Fruit fly (Drosophila melanogaster) whole organism, prepupa: Measurements from ENCODE around the gene par-6.

ENCODE experiments used
- Blimp-1 ChIP-seq: fragments of 200-800 bp; sonication (Bioruptor generic); optimal IDR thresholded peaks from 3 replicates; lab custom pipeline; 2017; ENCODE audit warnings: missing biosample characterization, missing genetic modification characterization, mild to moderate bottlenecking, moderate library complexity, missing genetic modification reagents
- CG10631 ChIP-seq: fragments of 200-800 bp; sonication (Bioruptor generic); optimal IDR thresholded peaks from 2 replicates; lab custom pipeline; 2016; ENCODE audit warnings: missing biosample characterization, missing genetic modification characterization
- CG10669 ChIP-seq: fragments of 200-800 bp; sonication (Bioruptor generic); optimal IDR thresholded peaks from 3 replicates; lab custom pipeline; 2018; ENCODE audit warnings: missing biosample characterization, mild to moderate bottlenecking, missing genetic modification characterization, moderate library complexity
- CG11294 ChIP-seq: fragments of 200-800 bp; sonication (Bioruptor generic); IDR thresholded peaks from 2 replicates; pipeline ENCODE4 v1.3.6; 2022; ENCODE audit warnings: missing biosample characterization, missing genetic modification characterization
- CG11902 ChIP-seq: fragments of 200-800 bp; sonication (Bioruptor generic); optimal IDR thresholded peaks from 3 replicates; lab custom pipeline; 2016; ENCODE audit warnings: missing biosample characterization, missing genetic modification characterization
- CG15336 ChIP-seq: fragments of 200-800 bp; sonication (Bioruptor generic); IDR thresholded peaks from 2 replicates; pipeline ENCODE4 v1.3.6; 2022; ENCODE audit warnings: missing biosample characterization, missing genetic modification characterization
- CG1621 ChIP-seq: fragments of 200-800 bp; sonication (Bioruptor generic); optimal IDR thresholded peaks from 3 replicates; lab custom pipeline; 2018; ENCODE audit warnings: missing biosample characterization, mild to moderate bottlenecking, missing genetic modification characterization
- CG16779 ChIP-seq: fragments of 200-800 bp; sonication (Bioruptor generic); optimal IDR thresholded peaks from 3 replicates; lab custom pipeline; 2017; ENCODE audit warnings: missing biosample characterization, mild to moderate bottlenecking, missing genetic modification characterization
- CG3032 ChIP-seq: fragments of 200-800 bp; optimal IDR thresholded peaks from 2 replicates; lab custom pipeline; 2019; ENCODE audit warnings: missing biosample characterization, mild to moderate bottlenecking, missing genetic modification characterization, moderate library complexity
- CG31627 ChIP-seq: fragments of 200-800 bp; sonication (Bioruptor generic); optimal IDR thresholded peaks from 3 replicates; lab custom pipeline; 2016; ENCODE audit warnings: missing biosample characterization, missing genetic modification characterization
- CG32006 ChIP-seq: fragments of 200-800 bp; sonication (Bioruptor generic); optimal IDR thresholded peaks from 3 replicates; lab custom pipeline; 2017; ENCODE audit warnings: missing biosample characterization, mild to moderate bottlenecking, missing genetic modification characterization
- CG3919 ChIP-seq: fragments of 200-800 bp; sonication (Bioruptor generic); optimal IDR thresholded peaks from 3 replicates; lab custom pipeline; 2016; ENCODE audit warnings: missing biosample characterization, missing genetic modification characterization
- CG6276 ChIP-seq: fragments of 200-800 bp; sonication (Bioruptor generic); optimal IDR thresholded peaks from 2 replicates; lab custom pipeline; 2017; ENCODE audit warnings: missing biosample characterization, mild to moderate bottlenecking, missing genetic modification characterization
- CG6808 ChIP-seq: fragments of 200-800 bp; sonication (Bioruptor generic); optimal IDR thresholded peaks from 3 replicates; lab custom pipeline; 2017; ENCODE audit warnings: missing biosample characterization, missing genetic modification characterization, mild to moderate bottlenecking, moderate library complexity, missing genetic modification reagents
- CG6854 ChIP-seq: fragments of 200-800 bp; sonication (Bioruptor generic); optimal IDR thresholded peaks from 2 replicates; lab custom pipeline; 2017; ENCODE audit warnings: missing biosample characterization, mild to moderate bottlenecking, missing genetic modification characterization
- CG8319 ChIP-seq: fragments of 200-800 bp; sonication (Bioruptor generic); optimal IDR thresholded peaks from 3 replicates; lab custom pipeline; 2016; ENCODE audit warnings: missing biosample characterization, missing genetic modification characterization
- CG9139 ChIP-seq: fragments of 200-800 bp; sonication (Bioruptor generic); optimal IDR thresholded peaks from 3 replicates; lab custom pipeline; 2017; ENCODE audit warnings: missing biosample characterization, mild to moderate bottlenecking, missing genetic modification characterization
- Eip78C ChIP-seq: fragments of 200-800 bp; sonication (Bioruptor generic); peaks from one replicate; lab custom pipeline; 2016; ENCODE audit warnings: missing biosample characterization, missing genetic modification characterization
- Ets21C ChIP-seq: fragments of 200-800 bp; sonication (Bioruptor generic); optimal IDR thresholded peaks from 3 replicates; lab custom pipeline; 2016; ENCODE audit warnings: missing biosample characterization, missing genetic modification characterization
- Gug ChIP-seq: fragments of 200-800 bp; sonication (Bioruptor generic); IDR thresholded peaks from 2 replicates; pipeline ENCODE4 v1.3.6; 2022; ENCODE audit warnings: missing biosample characterization, missing genetic modification characterization
- Hr39 ChIP-seq: fragments of 200-800 bp; sonication (Bioruptor generic); optimal IDR thresholded peaks from 2 replicates; lab custom pipeline; 2016; ENCODE audit warnings: missing biosample characterization, missing genetic modification characterization
- Hr4 ChIP-seq: fragments of 200-800 bp; sonication (Bioruptor generic); optimal IDR thresholded peaks from 3 replicates; lab custom pipeline; 2016; ENCODE audit warnings: missing biosample characterization, missing genetic modification characterization
- Lpt ChIP-seq: fragments of 200-800 bp; sonication (Bioruptor generic); optimal IDR thresholded peaks from 3 replicates; lab custom pipeline; 2016; ENCODE audit warnings: missing biosample characterization, missing genetic modification characterization
- Met ChIP-seq: fragments of 200-800 bp; sonication (Bioruptor generic); optimal IDR thresholded peaks from 3 replicates; lab custom pipeline; 2016; ENCODE audit warnings: missing biosample characterization, missing genetic modification characterization
- OdsH ChIP-seq: fragments of 200-800 bp; sonication (Bioruptor generic); optimal IDR thresholded peaks from 3 replicates; lab custom pipeline; 2016; ENCODE audit warnings: missing biosample characterization, missing genetic modification characterization
- Smox ChIP-seq: fragments of 200-800 bp; sonication (Bioruptor generic); optimal IDR thresholded peaks from 3 replicates; lab custom pipeline; 2016; ENCODE audit warnings: missing biosample characterization, missing genetic modification characterization
- Sox102F ChIP-seq: fragments of 200-800 bp; sonication (Bioruptor generic); optimal IDR thresholded peaks from 2 replicates; lab custom pipeline; 2016; ENCODE audit warnings: missing biosample characterization, mild to moderate bottlenecking, missing genetic modification characterization
- Sox14 ChIP-seq: fragments of 200-800 bp; sonication (Bioruptor generic); optimal IDR thresholded peaks from 3 replicates; lab custom pipeline; 2016; ENCODE audit warnings: missing biosample characterization, missing genetic modification characterization
- achi ChIP-seq: fragments of 200-800 bp; sonication (Bioruptor generic); optimal IDR thresholded peaks from 3 replicates; lab custom pipeline; 2016; ENCODE audit warnings: missing biosample characterization, missing genetic modification characterization
- acj6 ChIP-seq: fragments of 200-800 bp; sonication (Bioruptor generic); optimal IDR thresholded peaks from 3 replicates; lab custom pipeline; 2016; ENCODE audit warnings: missing biosample characterization, missing genetic modification characterization
- cyc ChIP-seq: fragments of 200-800 bp; sonication (Bioruptor generic); optimal IDR thresholded peaks from 3 replicates; lab custom pipeline; 2016; ENCODE audit warnings: missing biosample characterization, missing genetic modification characterization
- dsx ChIP-seq: fragments of 200-800 bp; optimal IDR thresholded peaks from 3 replicates; lab custom pipeline; 2019; ENCODE audit warnings: missing biosample characterization, mild to moderate bottlenecking, missing genetic modification characterization, moderate library complexity; ENCODE audit not compliant: poor library complexity, severe bottlenecking
- eg ChIP-seq: fragments of 200-800 bp; sonication (Bioruptor generic); IDR thresholded peaks from 3 replicates; pipeline ENCODE4 v1.3.6; 2022; ENCODE audit warnings: missing biosample characterization, missing genetic modification characterization
- esn ChIP-seq: fragments of 200-800 bp; sonication (Bioruptor generic); optimal IDR thresholded peaks from 2 replicates; lab custom pipeline; 2016; ENCODE audit warnings: missing biosample characterization, mild to moderate bottlenecking, missing genetic modification characterization, moderate library complexity
- fd59A ChIP-seq: fragments of 200-800 bp; sonication (Bioruptor generic); optimal IDR thresholded peaks from 2 replicates; lab custom pipeline; 2017; ENCODE audit warnings: missing biosample characterization, mild to moderate bottlenecking, missing genetic modification characterization, missing genetic modification reagents
- fd85E ChIP-seq: fragments of 200-800 bp; sonication (Bioruptor generic); optimal IDR thresholded peaks from 3 replicates; lab custom pipeline; 2016; ENCODE audit warnings: missing biosample characterization, missing genetic modification characterization
- fkh ChIP-seq: fragments of 200-800 bp; sonication (Bioruptor generic); optimal IDR thresholded peaks from 3 replicates; lab custom pipeline; 2017; ENCODE audit warnings: missing biosample characterization, mild to moderate bottlenecking, missing genetic modification characterization, moderate library complexity
- lz ChIP-seq: fragments of 200-800 bp; sonication (Bioruptor generic); optimal IDR thresholded peaks from 3 replicates; lab custom pipeline; 2016; ENCODE audit warnings: missing biosample characterization, missing genetic modification characterization
- pdm3 ChIP-seq: fragments of 200-800 bp; sonication (Bioruptor generic); optimal IDR thresholded peaks from 3 replicates; lab custom pipeline; 2016; ENCODE audit warnings: missing biosample characterization, missing genetic modification characterization
- spab ChIP-seq: fragments of 200-800 bp; sonication (Bioruptor generic); optimal IDR thresholded peaks from 2 replicates; lab custom pipeline; 2017; ENCODE audit warnings: missing biosample characterization, mild to moderate bottlenecking, missing genetic modification characterization, missing genetic modification reagents
- ss ChIP-seq, 2 experiments: fragments of 200-800 bp; sonication (Bioruptor generic); optimal IDR thresholded peaks; 2 replicates in 1 of 2; 3 replicates in 1 of 2; lab custom pipeline; 2017 to 2018; ENCODE audit warnings: mild to moderate bottlenecking in 2 of 2, missing biosample characterization in 2 of 2, missing genetic modification characterization in 2 of 2, moderate library complexity in 1 of 2
- svp ChIP-seq: fragments of 200-800 bp; sonication (Bioruptor generic); peaks from one replicate; lab custom pipeline; 2016; ENCODE audit warnings: missing biosample characterization, missing genetic modification characterization
- topi ChIP-seq: fragments of 200-800 bp; sonication (Bioruptor generic); optimal IDR thresholded peaks from 3 replicates; lab custom pipeline; 2016; ENCODE audit warnings: missing biosample characterization, missing genetic modification characterization
- vri ChIP-seq: fragments of 200-800 bp; sonication (Bioruptor generic); optimal IDR thresholded peaks from 3 replicates; lab custom pipeline; 2016; ENCODE audit warnings: missing biosample characterization, mild to moderate bottlenecking, missing genetic modification characterization

par-6 gene

dm6 chrX:17745705-17746416 is 42.7 kb downstream of the par-6 start (continued):
- no peak for TF ChIP-seq Sox14 (GFP tag; lab: Kevin White, UChicago)
- TF ChIP-seq Sox102F (GFP tag; lab: Kevin White, UChicago): peak; percentile 39
- TF ChIP-seq CG10631 (GFP tag; lab: Kevin White, UChicago): peak; percentile 50
- no peak for TF ChIP-seq CG6276 (GFP tag; lab: Kevin White, UChicago)
- TF ChIP-seq Blimp-1: no peak
- TF ChIP-seq spab (GFP tag; lab: Kevin White, UChicago): no peak
- peak; percentile 37 for TF ChIP-seq CG6808 (GFP tag; lab: Kevin White, UChicago)
- no peak for TF ChIP-seq CG15336 (GFP tag; lab: Robert Waterston, UW)
- no peak for TF ChIP-seq fkh (GFP tag; lab: Kevin White, UChicago)
- TF ChIP-seq CG1621: peak; percentile 21
- TF ChIP-seq fd85E (GFP tag; lab: Kevin White, UChicago): no peak
- TF ChIP-seq CG11902: no peak
- no peak for TF ChIP-seq CG32006 (GFP tag; lab: Kevin White, UChicago)
- no peak for TF ChIP-seq CG8319 (GFP tag; lab: Kevin White, UChicago)
- peak; percentile 58 to 62 for TF ChIP-seq ss (GFP tag; optimal IDR thresholded peaks at IDR 0.05; lab: Kevin White, UChicago)
- peak; percentile 29 for TF ChIP-seq achi
- TF ChIP-seq Gug (GFP tag; lab: Robert Waterston, UW): no peak
- peak; percentile 16 for TF ChIP-seq acj6
- TF ChIP-seq CG16779 (tag; lab: Kevin White, UChicago): no peak
- peak; percentile 47 for TF ChIP-seq dsx
- no peak for TF ChIP-seq CG9139
- peak; percentile 28 for TF ChIP-seq CG3919 (GFP tag; lab: Kevin White, UChicago)
- TF ChIP-seq pdm3: no peak
- no peak for TF ChIP-seq Hr4 (GFP tag; lab: Kevin White, UChicago)
- TF ChIP-seq CG11294 (GFP tag; lab: Robert Waterston, UW): no peak
- TF ChIP-seq Ets21C: no peak
- TF ChIP-seq CG31627: peak; percentile 18
- TF ChIP-seq, all 60 proteins: peak for 27

dm6 chrX:17751658-17752057 is 48.5 kb downstream of the par-6 start:
- TF ChIP-seq CG31627 (peak; percentile 65), OdsH (peak; percentile 29), ss (GFP tag; optimal IDR thresholded peaks at IDR 0.05; lab: Kevin White, UChicago) (no peak), Hr39 (GFP tag; lab: Kevin White, UChicago) (peak; percentile 58), CG10631 (GFP tag; lab: Kevin White, UChicago) (no peak), cyc (GFP tag; lab: Kevin White, UChicago) (peak; percentile 63), fd85E (GFP tag; lab: Kevin White, UChicago) (no peak), CG32006 (GFP tag; lab: Kevin White, UChicago) (no peak), esn (GFP tag; lab: Kevin White, UChicago) (peak; percentile 33), CG11294 (GFP tag; lab: Robert Waterston, UW) (no peak), lz (peak; percentile 44), CG3032 (tag; lab: Kevin White, UChicago) (peak; percentile 5), pdm3 (no peak), topi (GFP tag; lab: Kevin White, UChicago) (peak; percentile 12), fkh (GFP tag; lab: Kevin White, UChicago) (peak; percentile 6)
- TF ChIP-seq, all 60 proteins: peak for 9

dm6 chrX:17755158-17755557 is 52.0 kb downstream of the par-6 start:
- TF ChIP-seq lz (peak; percentile 8), CG6808 (GFP tag; lab: Kevin White, UChicago) (peak; percentile 56), CG10669 (GFP tag; lab: Kevin White, UChicago) (peak; percentile 39), spab (GFP tag; lab: Kevin White, UChicago) (peak; percentile 49), achi (no peak), CG3032 (tag; lab: Kevin White, UChicago) (peak; percentile 38), fd59A (peak; percentile 31), Smox (peak; percentile 51), CG3919 (GFP tag; lab: Kevin White, UChicago) (peak; percentile 16), eg (GFP tag; lab: Robert Waterston, UW) (no peak), topi (GFP tag; lab: Kevin White, UChicago) (peak; percentile 38), Hr4 (GFP tag; lab: Kevin White, UChicago) (no peak), OdsH (peak; percentile 58), CG31627 (peak; percentile 2), Met (GFP tag; lab: Kevin White, UChicago) (peak; percentile 53), svp (GFP tag; lab: Kevin White, UChicago) (peak; percentile 53), esn (GFP tag; lab: Kevin White, UChicago) (peak; percentile 50), Sox102F (GFP tag; lab: Kevin White, UChicago) (peak; percentile 9), Lpt (GFP tag; lab: Kevin White, UChicago) (no peak), CG10631 (GFP tag; lab: Kevin White, UChicago) (peak; percentile 32), acj6 (no peak), vri (GFP tag; lab: Kevin White, UChicago) (no peak), Eip78C (GFP tag; lab: Kevin White, UChicago) (peak; percentile 64), dsx (no peak), CG6854 (GFP tag; lab: Kevin White, UChicago) (no peak)
